Comparison of ENCODE assay signal across 3 fruit fly cellular contexts in genomic region chr3L:20003235-20003493, dm6.
A peak's percentile ranks its signal among the peaks of the same experiment; 100 is the strongest.
TF ChIP-seq lines count a peak whose summit lies in the region.

No protein-coding gene starts in this region.

- no peak for TF ChIP-seq CTCF in whole organism, embryonic (GFP tag; optimal IDR thresholded peaks at IDR 0.05; lab: Kevin White, UChicago)

TF ChIP-seq in whole organism, embryonic, 481 proteins besides CTCF, POLR2A, EP300 and RAD21 (continues in another document):
- TF ChIP-seq CG7372 (GFP tag; IDR thresholded peaks at IDR 0.05; lab: Robert Waterston, UW) (no peak), HLHmδ (GFP tag; optimal IDR thresholded peaks at IDR 0.05; lab: Kevin White, UChicago) (no peak), NFAT (GFP tag; IDR thresholded peaks at IDR 0.05; lab: Robert Waterston, UW) (no peak), CG12299 (tag; optimal IDR thresholded peaks at IDR 0.05; lab: Kevin White, UChicago) (no peak), grn (GFP tag; optimal IDR thresholded peaks at IDR 0.05; lab: Kevin White, UChicago) (peak; percentile 47), CG4282 (GFP tag; optimal IDR thresholded peaks at IDR 0.05; lab: Kevin White, UChicago) (no peak), D19A (tag; optimal IDR thresholded peaks at IDR 0.05; lab: Kevin White, UChicago) (peak; percentile 97), CG3163 (GFP tag; optimal IDR thresholded peaks at IDR 0.05; lab: Kevin White, UChicago) (no peak), ara (GFP tag; IDR thresholded peaks at IDR 0.05; lab: Robert Waterston, UW) (no peak), CG4360 (GFP tag; IDR thresholded peaks at IDR 0.05; lab: Robert Waterston, UW) (no peak), Ada2b (GFP tag; IDR thresholded peaks at IDR 0.05; lab: Robert Waterston, UW) (no peak), CG18619 (GFP tag; optimal IDR thresholded peaks at IDR 0.05; lab: Kevin White, UChicago) (no peak), Dll (GFP tag; IDR thresholded peaks at IDR 0.05; lab: Robert Waterston, UW; ENCODE audit: partially characterized antibody) (no peak), CG43689 (GFP tag; IDR thresholded peaks at IDR 0.05; lab: Robert Waterston, UW) (no peak), gcm (GFP tag; optimal IDR thresholded peaks at IDR 0.05; lab: Kevin White, UChicago) (no peak), CG10565 (GFP tag; optimal IDR thresholded peaks at IDR 0.05; lab: Kevin White, UChicago) (no peak), row (GFP tag; IDR thresholded peaks at IDR 0.05; lab: Robert Waterston, UW) (peak; percentile 40; the same call in 1 of the 3 replicates), NC2β (GFP tag; optimal IDR thresholded peaks at IDR 0.05; lab: Kevin White, UChicago) (no peak), sens (GFP tag; lab: Kevin White, UChicago) (no peak), Abd-B (GFP tag; optimal IDR thresholded peaks at IDR 0.05; lab: Kevin White, UChicago) (no peak), CG14441 (GFP tag; IDR thresholded peaks at IDR 0.05; lab: Robert Waterston, UW) (no peak), Sox100B (GFP tag; optimal IDR thresholded peaks at IDR 0.05; lab: Kevin White, UChicago) (no peak), CG4854 (GFP tag; optimal IDR thresholded peaks at IDR 0.05; lab: Kevin White, UChicago) (no peak), luna (GFP tag; optimal IDR thresholded peaks at IDR 0.05; lab: Kevin White, UChicago) (no peak), hb (GFP tag; IDR thresholded peaks at IDR 0.05; lab: Robert Waterston, UW; ENCODE audit: partially characterized antibody) (no peak), CG16813 (GFP tag; IDR thresholded peaks at IDR 0.05; lab: Robert Waterston, UW; ENCODE audit: partially characterized antibody) (no peak), CG34422 (GFP tag; IDR thresholded peaks at IDR 0.05; lab: Robert Waterston, UW) (no peak), CG3995 (GFP tag; optimal IDR thresholded peaks at IDR 0.05; lab: Kevin White, UChicago) (no peak), CG17568 (GFP tag; optimal IDR thresholded peaks at IDR 0.05; lab: Kevin White, UChicago) (no peak), CG17385 (GFP tag; optimal IDR thresholded peaks at IDR 0.05; lab: Kevin White, UChicago) (no peak), CG1603 (tag; optimal IDR thresholded peaks at IDR 0.05; lab: Kevin White, UChicago) (peak; percentile 5), seq (GFP tag; IDR thresholded peaks at IDR 0.05; lab: Robert Waterston, UW) (no peak)

TF ChIP-seq in whole organism, prepupa, 60 proteins besides CTCF, POLR2A, EP300 and RAD21:
- no peak for TF ChIP-seq Met (GFP tag; optimal IDR thresholded peaks at IDR 0.05; lab: Kevin White, UChicago)
- TF ChIP-seq CG10669 (GFP tag; optimal IDR thresholded peaks at IDR 0.05; lab: Kevin White, UChicago): peak; percentile 0

TF ChIP-seq in whole organism, pupa, 21 proteins besides CTCF, POLR2A, EP300 and RAD21:
- no peak for TF ChIP-seq CG32121 (GFP tag; IDR thresholded peaks at IDR 0.05; lab: Robert Waterston, UW)
- 0 out of 3 replicates have a peak, but pooled peaks have one; percentile 4 for TF ChIP-seq CG4496 (GFP tag; IDR thresholded peaks at IDR 0.05; lab: Robert Waterston, UW)
